Fruit fly (Drosophila melanogaster) whole organism, prepupa: ENCODE measurements around the gene CG5418.
A peak's percentile ranks its signal among the peaks of the same experiment; 100 is the strongest.

Source experiments
- CG10631 ChIP-seq: fragments of 200-800 bp; sonication (Bioruptor generic); optimal IDR thresholded peaks from 2 replicates; lab custom pipeline; 2016; ENCODE audit warnings: missing biosample characterization, missing genetic modification characterization
- CG11762 ChIP-seq: fragments of 200-800 bp; sonication (Bioruptor generic); optimal IDR thresholded peaks from 3 replicates; lab custom pipeline; 2016; ENCODE audit warnings: missing biosample characterization, missing genetic modification characterization; ENCODE audit not compliant: insufficient read depth
- CG11902 ChIP-seq: fragments of 200-800 bp; sonication (Bioruptor generic); optimal IDR thresholded peaks from 3 replicates; lab custom pipeline; 2016; ENCODE audit warnings: missing biosample characterization, missing genetic modification characterization
- CG15336 ChIP-seq: fragments of 200-800 bp; sonication (Bioruptor generic); IDR thresholded peaks from 2 replicates; pipeline ENCODE4 v1.3.6; 2022; ENCODE audit warnings: missing biosample characterization, missing genetic modification characterization
- CG1621 ChIP-seq: fragments of 200-800 bp; sonication (Bioruptor generic); optimal IDR thresholded peaks from 3 replicates; lab custom pipeline; 2018; ENCODE audit warnings: missing biosample characterization, mild to moderate bottlenecking, missing genetic modification characterization
- CG16779 ChIP-seq: fragments of 200-800 bp; sonication (Bioruptor generic); optimal IDR thresholded peaks from 3 replicates; lab custom pipeline; 2017; ENCODE audit warnings: missing biosample characterization, mild to moderate bottlenecking, missing genetic modification characterization
- CG3032 ChIP-seq: fragments of 200-800 bp; optimal IDR thresholded peaks from 2 replicates; lab custom pipeline; 2019; ENCODE audit warnings: missing biosample characterization, mild to moderate bottlenecking, missing genetic modification characterization, moderate library complexity
- CG4318 ChIP-seq: fragments of 200-800 bp; sonication (Bioruptor generic); optimal IDR thresholded peaks from 3 replicates; lab custom pipeline; 2017; ENCODE audit warnings: missing biosample characterization, mild to moderate bottlenecking, missing genetic modification characterization
- CG6163 ChIP-seq: fragments of 200-800 bp; sonication (Bioruptor generic); IDR thresholded peaks from 3 replicates; pipeline ENCODE4 v1.3.6; 2022; ENCODE audit warnings: missing biosample characterization, missing genetic modification characterization
- CG6808 ChIP-seq: fragments of 200-800 bp; sonication (Bioruptor generic); optimal IDR thresholded peaks from 3 replicates; lab custom pipeline; 2017; ENCODE audit warnings: missing biosample characterization, missing genetic modification characterization, mild to moderate bottlenecking, moderate library complexity, missing genetic modification reagents
- CG6854 ChIP-seq: fragments of 200-800 bp; sonication (Bioruptor generic); optimal IDR thresholded peaks from 2 replicates; lab custom pipeline; 2017; ENCODE audit warnings: missing biosample characterization, mild to moderate bottlenecking, missing genetic modification characterization
- CG7368 ChIP-seq: fragments of 200-800 bp; sonication (Bioruptor generic); optimal IDR thresholded peaks from 3 replicates; lab custom pipeline; 2016; ENCODE audit warnings: missing biosample characterization, missing genetic modification characterization
- CG8319 ChIP-seq: fragments of 200-800 bp; sonication (Bioruptor generic); optimal IDR thresholded peaks from 3 replicates; lab custom pipeline; 2016; ENCODE audit warnings: missing biosample characterization, missing genetic modification characterization
- CG8632 ChIP-seq: fragments of 200-800 bp; sonication (Bioruptor generic); optimal IDR thresholded peaks from 3 replicates; lab custom pipeline; 2016; ENCODE audit warnings: missing biosample characterization, missing genetic modification characterization
- CG9139 ChIP-seq: fragments of 200-800 bp; sonication (Bioruptor generic); optimal IDR thresholded peaks from 3 replicates; lab custom pipeline; 2017; ENCODE audit warnings: missing biosample characterization, mild to moderate bottlenecking, missing genetic modification characterization
- Eip75B ChIP-seq: fragments of 200-800 bp; sonication (Bioruptor generic); optimal IDR thresholded peaks from 3 replicates; lab custom pipeline; 2016; ENCODE audit warnings: missing biosample characterization, missing genetic modification characterization
- Eip93F ChIP-seq: fragments of 200-800 bp; sonication (Bioruptor generic); optimal IDR thresholded peaks from 2 replicates; lab custom pipeline; 2016; ENCODE audit warnings: missing biosample characterization, mild to moderate bottlenecking, missing genetic modification characterization
- Ets21C ChIP-seq: fragments of 200-800 bp; sonication (Bioruptor generic); optimal IDR thresholded peaks from 3 replicates; lab custom pipeline; 2016; ENCODE audit warnings: missing biosample characterization, missing genetic modification characterization
- Ets96B ChIP-seq: fragments of 200-800 bp; optimal IDR thresholded peaks from 2 replicates; lab custom pipeline; 2019; ENCODE audit warnings: missing biosample characterization, mild to moderate bottlenecking, missing genetic modification characterization, moderate library complexity
- Hr4 ChIP-seq: fragments of 200-800 bp; sonication (Bioruptor generic); optimal IDR thresholded peaks from 3 replicates; lab custom pipeline; 2016; ENCODE audit warnings: missing biosample characterization, missing genetic modification characterization
- Lpt ChIP-seq: fragments of 200-800 bp; sonication (Bioruptor generic); optimal IDR thresholded peaks from 3 replicates; lab custom pipeline; 2016; ENCODE audit warnings: missing biosample characterization, missing genetic modification characterization
- Met ChIP-seq: fragments of 200-800 bp; sonication (Bioruptor generic); optimal IDR thresholded peaks from 3 replicates; lab custom pipeline; 2016; ENCODE audit warnings: missing biosample characterization, missing genetic modification characterization
- Smox ChIP-seq: fragments of 200-800 bp; sonication (Bioruptor generic); optimal IDR thresholded peaks from 3 replicates; lab custom pipeline; 2016; ENCODE audit warnings: missing biosample characterization, missing genetic modification characterization
- Sox102F ChIP-seq: fragments of 200-800 bp; sonication (Bioruptor generic); optimal IDR thresholded peaks from 2 replicates; lab custom pipeline; 2016; ENCODE audit warnings: missing biosample characterization, mild to moderate bottlenecking, missing genetic modification characterization
- Sox14 ChIP-seq: fragments of 200-800 bp; sonication (Bioruptor generic); optimal IDR thresholded peaks from 3 replicates; lab custom pipeline; 2016; ENCODE audit warnings: missing biosample characterization, missing genetic modification characterization
- achi ChIP-seq: fragments of 200-800 bp; sonication (Bioruptor generic); optimal IDR thresholded peaks from 3 replicates; lab custom pipeline; 2016; ENCODE audit warnings: missing biosample characterization, missing genetic modification characterization
- acj6 ChIP-seq: fragments of 200-800 bp; sonication (Bioruptor generic); optimal IDR thresholded peaks from 3 replicates; lab custom pipeline; 2016; ENCODE audit warnings: missing biosample characterization, missing genetic modification characterization
- cyc ChIP-seq: fragments of 200-800 bp; sonication (Bioruptor generic); optimal IDR thresholded peaks from 3 replicates; lab custom pipeline; 2016; ENCODE audit warnings: missing biosample characterization, missing genetic modification characterization
- dac ChIP-seq: fragments of 200-800 bp; sonication (Bioruptor generic); optimal IDR thresholded peaks from 2 replicates; lab custom pipeline; 2017; ENCODE audit warnings: missing biosample characterization, mild to moderate bottlenecking, missing genetic modification characterization
- dsx ChIP-seq: fragments of 200-800 bp; optimal IDR thresholded peaks from 3 replicates; lab custom pipeline; 2019; ENCODE audit warnings: missing biosample characterization, mild to moderate bottlenecking, missing genetic modification characterization, moderate library complexity; ENCODE audit not compliant: poor library complexity, severe bottlenecking
- eg ChIP-seq: fragments of 200-800 bp; sonication (Bioruptor generic); IDR thresholded peaks from 3 replicates; pipeline ENCODE4 v1.3.6; 2022; ENCODE audit warnings: missing biosample characterization, missing genetic modification characterization
- esn ChIP-seq: fragments of 200-800 bp; sonication (Bioruptor generic); optimal IDR thresholded peaks from 2 replicates; lab custom pipeline; 2016; ENCODE audit warnings: missing biosample characterization, mild to moderate bottlenecking, missing genetic modification characterization, moderate library complexity
- fd59A ChIP-seq: fragments of 200-800 bp; sonication (Bioruptor generic); optimal IDR thresholded peaks from 2 replicates; lab custom pipeline; 2017; ENCODE audit warnings: missing biosample characterization, mild to moderate bottlenecking, missing genetic modification characterization, missing genetic modification reagents
- fd85E ChIP-seq: fragments of 200-800 bp; sonication (Bioruptor generic); optimal IDR thresholded peaks from 3 replicates; lab custom pipeline; 2016; ENCODE audit warnings: missing biosample characterization, missing genetic modification characterization
- fkh ChIP-seq: fragments of 200-800 bp; sonication (Bioruptor generic); optimal IDR thresholded peaks from 3 replicates; lab custom pipeline; 2017; ENCODE audit warnings: missing biosample characterization, mild to moderate bottlenecking, missing genetic modification characterization, moderate library complexity
- lz ChIP-seq: fragments of 200-800 bp; sonication (Bioruptor generic); optimal IDR thresholded peaks from 3 replicates; lab custom pipeline; 2016; ENCODE audit warnings: missing biosample characterization, missing genetic modification characterization
- net ChIP-seq: fragments of 200-800 bp; sonication (Bioruptor generic); optimal IDR thresholded peaks from 3 replicates; lab custom pipeline; 2016; ENCODE audit warnings: missing biosample characterization, missing genetic modification characterization
- pdm3 ChIP-seq: fragments of 200-800 bp; sonication (Bioruptor generic); optimal IDR thresholded peaks from 3 replicates; lab custom pipeline; 2016; ENCODE audit warnings: missing biosample characterization, missing genetic modification characterization
- salr ChIP-seq, 2 experiments: fragments of 200-800 bp; sonication (Bioruptor generic); optimal IDR thresholded peaks; 3 replicates each; lab custom pipeline; 2016 to 2018; ENCODE audit warnings: missing biosample characterization in 2 of 2, missing genetic modification characterization in 2 of 2, mild to moderate bottlenecking in 1 of 2
- spab ChIP-seq: fragments of 200-800 bp; sonication (Bioruptor generic); optimal IDR thresholded peaks from 2 replicates; lab custom pipeline; 2017; ENCODE audit warnings: missing biosample characterization, mild to moderate bottlenecking, missing genetic modification characterization, missing genetic modification reagents
- ss ChIP-seq, 2 experiments: fragments of 200-800 bp; sonication (Bioruptor generic); optimal IDR thresholded peaks; 2 replicates in 1 of 2; 3 replicates in 1 of 2; lab custom pipeline; 2017 to 2018; ENCODE audit warnings: mild to moderate bottlenecking in 2 of 2, missing biosample characterization in 2 of 2, missing genetic modification characterization in 2 of 2, moderate library complexity in 1 of 2
- vri ChIP-seq: fragments of 200-800 bp; sonication (Bioruptor generic); optimal IDR thresholded peaks from 3 replicates; lab custom pipeline; 2016; ENCODE audit warnings: missing biosample characterization, mild to moderate bottlenecking, missing genetic modification characterization

The CG5418 gene

dm6 chr2L:12453192-12453800 lies at the start of gene CG5418:
CG5418 (minus strand) TSS chr2L:12453242.
- no peak for TF ChIP-seq net (GFP tag; lab: Kevin White, UChicago)
- TF ChIP-seq CG8632 (GFP tag; lab: Kevin White, UChicago), result no peak
- no peak for TF ChIP-seq CG6163 (GFP tag; lab: Robert Waterston, UW)
- TF ChIP-seq dac, result no peak
- no peak for TF ChIP-seq fd59A
- TF ChIP-seq CG15336 (GFP tag; lab: Robert Waterston, UW), result no peak
- no peak for TF ChIP-seq CG6854 (GFP tag; lab: Kevin White, UChicago)
- no peak for TF ChIP-seq Ets96B (tag; lab: Kevin White, UChicago)
- no peak for TF ChIP-seq vri (GFP tag; lab: Kevin White, UChicago)
- TF ChIP-seq Eip75B (GFP tag; lab: Kevin White, UChicago), result no peak
- TF ChIP-seq CG6808 (GFP tag; lab: Kevin White, UChicago), result no peak
- TF ChIP-seq CG1621, result no peak
- TF ChIP-seq Ets21C (GFP tag; lab: Kevin White, UChicago), result no peak
- no peak for TF ChIP-seq Hr4
- no peak for TF ChIP-seq CG11762

- TF ChIP-seq CG4318 (GFP tag; lab: Kevin White, UChicago) (no peak), CG8319 (GFP tag; lab: Kevin White, UChicago) (no peak), cyc (GFP tag; lab: Kevin White, UChicago) (no peak), fd85E (GFP tag; lab: Kevin White, UChicago) (no peak), CG9139 (GFP tag; lab: Kevin White, UChicago) (no peak), esn (GFP tag; lab: Kevin White, UChicago) (no peak), Eip93F (GFP tag; lab: Kevin White, UChicago) (no peak), Ets96B (tag; lab: Kevin White, UChicago) (no peak), achi (no peak), acj6 (GFP tag; lab: Kevin White, UChicago) (no peak), Sox102F (GFP tag; lab: Kevin White, UChicago) (no peak), CG16779 (tag; lab: Kevin White, UChicago) (no peak), CG3032 (tag; lab: Kevin White, UChicago) (no peak), CG6163 (GFP tag; lab: Robert Waterston, UW) (no peak)
- TF ChIP-seq, all 60 proteins: peak for 0
Measured at dm6 chr2L:12500405-12500804, 47.4 kb upstream of the CG5418 start.

dm6 chr2L:12499189-12499588 lies 46.1 kb upstream of the CG5418 start:
- TF ChIP-seq CG6163 (GFP tag; lab: Robert Waterston, UW) (no peak), CG6854 (GFP tag; lab: Kevin White, UChicago) (no peak), CG11762 (no peak), cyc (GFP tag; lab: Kevin White, UChicago) (no peak), pdm3 (no peak), dac (no peak), Hr4 (no peak), salr (GFP tag; optimal IDR thresholded peaks at IDR 0.05; lab: Kevin White, UChicago) (no peak)

- TF ChIP-seq Sox14, result no peak
- no peak for TF ChIP-seq Lpt (GFP tag; lab: Kevin White, UChicago)
- no peak for TF ChIP-seq Eip75B (GFP tag; lab: Kevin White, UChicago)
- no peak for TF ChIP-seq spab (GFP tag; lab: Kevin White, UChicago)
- no peak for TF ChIP-seq CG11762
- peak in 1 of 2 experiments; percentile 38 for TF ChIP-seq ss (GFP tag; optimal IDR thresholded peaks at IDR 0.05; lab: Kevin White, UChicago)
- TF ChIP-seq dsx (GFP tag; lab: Kevin White, UChicago), result no peak
- no peak for TF ChIP-seq salr (GFP tag; optimal IDR thresholded peaks at IDR 0.05; lab: Kevin White, UChicago)
- TF ChIP-seq lz (GFP tag; lab: Kevin White, UChicago), result no peak
- TF ChIP-seq Met (GFP tag; lab: Kevin White, UChicago), result no peak
- peak; percentile 22 for TF ChIP-seq CG3032 (tag; lab: Kevin White, UChicago)
- TF ChIP-seq acj6 (GFP tag; lab: Kevin White, UChicago), result no peak
- peak; percentile 14; the same call in 2 of the 3 replicates for TF ChIP-seq CG6163 (GFP tag; lab: Robert Waterston, UW)
- peak; percentile 10 for TF ChIP-seq fkh (GFP tag; lab: Kevin White, UChicago)
- TF ChIP-seq achi, result no peak
- no peak for TF ChIP-seq vri (GFP tag; lab: Kevin White, UChicago)
- no peak for TF ChIP-seq eg (GFP tag; lab: Robert Waterston, UW)
- no peak for TF ChIP-seq CG4318 (GFP tag; lab: Kevin White, UChicago)
- TF ChIP-seq fd85E (GFP tag; lab: Kevin White, UChicago), result no peak
- TF ChIP-seq CG7368 (GFP tag; lab: Kevin White, UChicago), result no peak
- TF ChIP-seq dac, result no peak
- TF ChIP-seq esn (GFP tag; lab: Kevin White, UChicago), result no peak
- no peak for TF ChIP-seq CG8319 (GFP tag; lab: Kevin White, UChicago)
- TF ChIP-seq CG10631 (GFP tag; lab: Kevin White, UChicago), result no peak
- no peak for TF ChIP-seq Smox
- TF ChIP-seq CG15336 (GFP tag; lab: Robert Waterston, UW), result no peak
- TF ChIP-seq CG11902, result no peak
Measured at dm6 chr2L:12498538-12498937, 45.5 kb upstream of the CG5418 start.
